Worm (Caenorhabditis elegans) whole organism, L1 larva: ENCODE results near the gene srbc-54.

ENCODE experiments used
- aly-2 ChIP-seq: fragments of 150-350 bp; optimal IDR thresholded peaks from 2 replicates; lab custom pipeline; 2014; ENCODE audit warnings: missing biosample characterization, missing genetic modification characterization
- blmp-1 ChIP-seq: fragments of 150-350 bp; optimal IDR thresholded peaks from 2 replicates; lab custom pipeline; 2014; ENCODE audit warnings: missing biosample characterization, missing genetic modification characterization
- jun-1 ChIP-seq: fragments of 150-350 bp; optimal IDR thresholded peaks from 2 replicates; lab custom pipeline; 2014; ENCODE audit warnings: missing biosample characterization, missing genetic modification reagents, missing genetic modification characterization
- lin-39 ChIP-seq: fragments of 150-350 bp; optimal IDR thresholded peaks from 2 replicates; lab custom pipeline; 2014; ENCODE audit warnings: missing biosample characterization, missing genetic modification reagents, missing genetic modification characterization
- mab-9 ChIP-seq: fragments of 200-800 bp; sonication (Bioruptor generic); IDR thresholded peaks from 2 replicates; pipeline ENCODE4 v1.3.6; 2022; ENCODE audit warnings: missing genetic modification reagents, missing genetic modification characterization, missing compliant biosample characterization
- nhr-11 ChIP-seq: fragments of 150-350 bp; optimal IDR thresholded peaks from 2 replicates; lab custom pipeline; 2014; ENCODE audit warnings: missing biosample characterization, missing genetic modification characterization
- nhr-237 ChIP-seq: fragments of 150-350 bp; optimal IDR thresholded peaks from 2 replicates; lab custom pipeline; 2014; ENCODE audit warnings: missing biosample characterization, missing genetic modification characterization
- nhr-76 ChIP-seq: sonication (generic microtip); optimal IDR thresholded peaks from 2 replicates; lab custom pipeline; 2017; ENCODE audit warnings: missing biosample characterization, missing genetic modification characterization
- pqm-1 ChIP-seq: sonication (generic microtip); optimal IDR thresholded peaks from 3 replicates; lab custom pipeline; 2017; ENCODE audit warnings: missing biosample characterization, missing genetic modification characterization
- sox-4 ChIP-seq: sonication (generic microtip); optimal IDR thresholded peaks from 2 replicates; lab custom pipeline; 2016; ENCODE audit warnings: missing genetic modification characterization, missing compliant biosample characterization
- tbx-2 ChIP-seq: sonication (generic microtip); optimal IDR thresholded peaks from 2 replicates; lab custom pipeline; 2016; ENCODE audit warnings: missing genetic modification characterization, missing compliant biosample characterization
- ztf-11 ChIP-seq, 2 experiments: sonication (generic microtip); optimal IDR thresholded peaks; 2 replicates each; lab custom pipeline; 2016 to 2017; ENCODE audit warnings: missing genetic modification characterization in 2 of 2, missing biosample characterization in 1 of 2, missing compliant biosample characterization in 1 of 2

DNA sequence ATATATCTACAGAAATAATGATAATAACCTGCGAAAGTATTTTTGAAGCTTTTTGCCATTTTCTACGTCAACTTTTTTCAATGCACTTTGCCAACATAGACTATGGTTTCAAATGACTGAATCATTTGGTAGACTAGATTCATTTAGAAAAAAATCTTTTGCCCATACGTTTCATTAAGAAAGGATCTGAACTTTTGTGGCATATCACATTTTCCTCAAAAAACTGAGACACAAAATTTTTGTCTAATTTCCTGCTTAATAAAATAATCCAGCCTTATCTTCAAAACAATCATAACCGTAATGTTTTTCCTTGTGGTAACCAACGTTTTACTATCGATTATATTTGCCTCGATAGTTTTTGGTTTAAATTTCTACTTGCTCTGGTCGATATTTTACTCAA, 7.4 kb downstream of the srbc-54 start, which contains the start of gene srbc-51:
- TF ChIP-seq lin-39 (tag; lab: Kevin White, UChicago) (no peak), nhr-237 (tag; lab: Kevin White, UChicago) (no peak), mab-9 (no peak), nhr-11 (no peak), ztf-11 (tag; optimal IDR thresholded peaks at IDR 0.05; lab: Kevin White, UChicago) (no peak), tbx-2 (tag; lab: Kevin White, UChicago) (no peak), jun-1 (tag; lab: Kevin White, UChicago) (no peak), aly-2 (tag; lab: Kevin White, UChicago) (no peak), blmp-1 (tag; lab: Kevin White, UChicago) (no peak), sox-4 (no peak), pqm-1 (no peak), nhr-76 (tag; lab: Kevin White, UChicago) (no peak)
